Fruit fly (Drosophila melanogaster): ENCODE data around the gene Las.

Las gene

DNA sequence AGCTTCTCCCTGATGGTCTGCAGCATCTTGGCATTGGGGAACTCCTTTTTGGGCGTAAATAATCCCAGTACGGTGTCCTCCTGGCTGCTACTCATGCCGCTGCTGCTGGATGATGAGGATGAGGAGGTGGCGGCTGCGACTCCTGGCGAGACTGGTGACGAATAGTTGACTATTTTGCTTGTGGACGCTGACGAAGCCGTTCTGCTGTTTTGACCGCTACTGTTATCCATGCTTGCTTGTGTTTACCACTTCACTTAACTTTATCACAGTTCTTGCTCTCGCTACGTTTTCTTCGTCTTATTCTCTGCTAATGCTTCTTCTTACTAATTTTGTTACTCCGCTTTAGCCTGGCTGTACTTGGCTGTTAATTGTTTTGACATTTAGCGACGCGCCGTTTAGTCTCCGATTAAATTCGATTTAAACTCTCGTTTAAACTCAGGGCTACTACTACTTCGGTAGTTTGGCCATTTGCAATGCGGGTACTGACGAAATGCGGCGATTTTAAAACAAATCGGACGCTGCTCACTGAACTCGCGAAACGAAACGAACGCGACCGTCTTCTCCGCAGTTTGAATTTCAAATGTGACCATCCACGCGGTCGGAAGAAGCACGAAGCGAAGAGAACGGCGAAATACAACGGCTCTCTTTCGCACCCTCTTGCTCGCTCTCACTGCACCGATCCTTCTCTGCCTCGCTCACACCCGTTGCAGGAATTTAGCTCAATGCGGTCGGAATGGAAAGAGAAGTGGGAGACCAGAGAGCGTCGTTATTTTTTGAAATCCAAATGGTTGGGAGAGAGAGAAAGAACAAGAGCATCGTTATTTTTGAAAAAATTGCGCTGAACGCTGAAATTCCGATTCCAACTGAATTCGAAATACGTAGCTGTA, 30.9 kb downstream of the Las start, which contains the start of gene trbl (continued):
- TF ChIP-seq CG12071 (GFP tag; optimal IDR thresholded peaks at IDR 0.05), result peak; percentile 58
- TF ChIP-seq CG11093 (GFP tag; IDR thresholded peaks at IDR 0.05), result no peak
- no peak for TF ChIP-seq ssp (GFP tag; IDR thresholded peaks at IDR 0.05)
- TF ChIP-seq insv (GFP tag; optimal IDR thresholded peaks at IDR 0.05), result peak in 1 of 2 experiments; percentile 72
- TF ChIP-seq grau (tag; optimal IDR thresholded peaks at IDR 0.05), result peak; percentile 35
- TF ChIP-seq CG6689 (GFP tag; IDR thresholded peaks at IDR 0.05), result no peak
- TF ChIP-seq CTCF (GFP tag; optimal IDR thresholded peaks at IDR 0.05), result peak; percentile 36
- TF ChIP-seq CG11247 (GFP tag; IDR thresholded peaks at IDR 0.05), result no peak
- TF ChIP-seq amos (GFP tag; IDR thresholded peaks at IDR 0.05; ENCODE audit: partially characterized antibody), result peak; percentile 43
- no peak for TF ChIP-seq slbo (GFP tag; IDR thresholded peaks at IDR 0.05)
- no peak for TF ChIP-seq CG7372 (GFP tag; IDR thresholded peaks at IDR 0.05)
- peak; percentile 99 for TF ChIP-seq CG3163 (GFP tag; optimal IDR thresholded peaks at IDR 0.05)
- TF ChIP-seq CG2116 (GFP tag; optimal IDR thresholded peaks at IDR 0.05), result peak; percentile 73
- no peak for TF ChIP-seq gsb-n (tag; optimal IDR thresholded peaks at IDR 0.05)
- no peak for TF ChIP-seq ind (GFP tag; optimal IDR thresholded peaks at IDR 0.05)
- TF ChIP-seq gfzf (GFP tag; optimal IDR thresholded peaks at IDR 0.05), result peak; percentile 59
- peak; percentile 27 for TF ChIP-seq PHDP (tag; optimal IDR thresholded peaks at IDR 0.05)
- peak; percentile 92 for TF ChIP-seq CG15073 (GFP tag; optimal IDR thresholded peaks at IDR 0.05)
- TF ChIP-seq repo (GFP tag; optimal IDR thresholded peaks at IDR 0.05), result no peak
- TF ChIP-seq CG12391 (tag; optimal IDR thresholded peaks at IDR 0.05), result no peak
- no peak for TF ChIP-seq CG30431 (GFP tag; optimal IDR thresholded peaks at IDR 0.05)
- peak; percentile 40 for TF ChIP-seq CG12769 (tag; optimal IDR thresholded peaks at IDR 0.05)
- TF ChIP-seq GATAe (GFP tag; conservative IDR thresholded peaks at IDR 0.05), result no peak
- no peak for TF ChIP-seq Bdp1 (GFP tag; optimal IDR thresholded peaks at IDR 0.05)
- no peak for TF ChIP-seq slou (GFP tag; optimal IDR thresholded peaks at IDR 0.05)
- no peak for TF ChIP-seq disco-r (GFP tag; optimal IDR thresholded peaks at IDR 0.05)
- no peak for TF ChIP-seq CG3726 (GFP tag; IDR thresholded peaks at IDR 0.05)
- TF ChIP-seq CG18599 (GFP tag; optimal IDR thresholded peaks at IDR 0.05), result no peak
- TF ChIP-seq scrt (GFP tag; optimal IDR thresholded peaks at IDR 0.05), result peak; percentile 6
- TF ChIP-seq TFAM (GFP tag; optimal IDR thresholded peaks at IDR 0.05), result no peak
- TF ChIP-seq dimm (GFP tag; IDR thresholded peaks at IDR 0.05), result no peak
- no peak for TF ChIP-seq sc (optimal IDR thresholded peaks at IDR 0.05)
- TF ChIP-seq sc (GFP tag; optimal IDR thresholded peaks at IDR 0.05), result no peak
- TF ChIP-seq CG17359 (tag; optimal IDR thresholded peaks at IDR 0.05), result no peak
- TF ChIP-seq H2.0 (GFP tag; IDR thresholded peaks at IDR 0.05), result no peak
- peak; percentile 20 for TF ChIP-seq CG30020 (tag; optimal IDR thresholded peaks at IDR 0.05)
- TF ChIP-seq CG14050 (GFP tag; IDR thresholded peaks at IDR 0.05), result no peak
- TF ChIP-seq CG10267 (tag; optimal IDR thresholded peaks at IDR 0.05), result peak; percentile 53
- no peak for TF ChIP-seq peb (GFP tag; IDR thresholded peaks at IDR 0.05)
- no peak for TF ChIP-seq Poxn (GFP tag; IDR thresholded peaks at IDR 0.05)
- peak; percentile 66 for TF ChIP-seq BtbVII (GFP tag; optimal IDR thresholded peaks at IDR 0.05)
- no peak for TF ChIP-seq bcd (GFP tag; optimal IDR thresholded peaks at IDR 0.05)
- no peak for TF ChIP-seq CG10462 (GFP tag; optimal IDR thresholded peaks at IDR 0.05)
- peak; percentile 33; the same call in 1 of the 3 replicates for TF ChIP-seq so (GFP tag; IDR thresholded peaks at IDR 0.05)
- no peak for TF ChIP-seq sr (GFP tag; IDR thresholded peaks at IDR 0.05)
- no peak for TF ChIP-seq CG10209 (GFP tag; optimal IDR thresholded peaks at IDR 0.05)
- no peak for TF ChIP-seq zfh1 (GFP tag; IDR thresholded peaks at IDR 0.05)
- peak; percentile 43; the same call in 1 of the 3 replicates for TF ChIP-seq ci (GFP tag; IDR thresholded peaks at IDR 0.05)
- peak; percentile 49 for TF ChIP-seq CrebB (tag; optimal IDR thresholded peaks at IDR 0.05)
- TF ChIP-seq Ada2b (GFP tag; IDR thresholded peaks at IDR 0.05), result no peak
- TF ChIP-seq Drgx (GFP tag; IDR thresholded peaks at IDR 0.05), result no peak

Data from whole organism, embryonic.